Fruit fly (Drosophila melanogaster): ENCODE measurements around the gene CG17026.

- no peak for TF ChIP-seq CG9609 (GFP tag; optimal IDR thresholded peaks at IDR 0.05)
- no peak for TF ChIP-seq CTCF (GFP tag; optimal IDR thresholded peaks at IDR 0.05)
- no peak for TF ChIP-seq Chrac-16 (GFP tag; optimal IDR thresholded peaks at IDR 0.05)
- 0 out of 3 replicates have a peak, but pooled peaks have one; percentile 26 for TF ChIP-seq Aef1 (GFP tag; IDR thresholded peaks at IDR 0.05)
- TF ChIP-seq ranshi (GFP tag; IDR thresholded peaks at IDR 0.05) = peak; percentile 56; the same call in 1 of the 2 replicates
- no peak for TF ChIP-seq ash1 (GFP tag; optimal IDR thresholded peaks at IDR 0.05)
- peak; percentile 36; the same call in 1 of the 2 replicates for TF ChIP-seq Adf1 (GFP tag; IDR thresholded peaks at IDR 0.05)
Measured at dm6 chr3L:15999358-16000005, 24.3 kb downstream of the CG17026 start.

Data from whole organism, embryonic.